Fruit fly (Drosophila melanogaster): Measurements from ENCODE around the gene smog.

smog gene

dm6 chr2L:4829040-4829439, 23.6 kb upstream of the smog start (continued):
- TF ChIP-seq CG4424 (GFP tag; optimal IDR thresholded peaks at IDR 0.05), result no peak
- peak; percentile 24; the same call in 1 of the 2 replicates for TF ChIP-seq E2f2 (GFP tag; IDR thresholded peaks at IDR 0.05)
- no peak for TF ChIP-seq Dad (GFP tag; optimal IDR thresholded peaks at IDR 0.05)
- TF ChIP-seq kni (GFP tag; optimal IDR thresholded peaks at IDR 0.05), result no peak
- no peak for TF ChIP-seq CG6689 (GFP tag; IDR thresholded peaks at IDR 0.05)
- TF ChIP-seq Poxn (GFP tag; IDR thresholded peaks at IDR 0.05), result no peak
- peak; percentile 17 for TF ChIP-seq CG12659 (GFP tag; optimal IDR thresholded peaks at IDR 0.05)
- peak; percentile 20 for TF ChIP-seq CG1233 (GFP tag; optimal IDR thresholded peaks at IDR 0.05)
- peak; percentile 47 for TF ChIP-seq caup (GFP tag; optimal IDR thresholded peaks at IDR 0.05; ENCODE audit: severe bottlenecking)
- TF ChIP-seq CG33557 (GFP tag; optimal IDR thresholded peaks at IDR 0.05), result no peak
- no peak for TF ChIP-seq CG4617 (GFP tag; optimal IDR thresholded peaks at IDR 0.05; ENCODE audit: borderline replicate concordance)
- no peak for TF ChIP-seq Neu2 (GFP tag; optimal IDR thresholded peaks at IDR 0.05; ENCODE audit: borderline replicate concordance)
- TF ChIP-seq MTF-1 (GFP tag; optimal IDR thresholded peaks at IDR 0.05; ENCODE audit: borderline replicate concordance), result peak; percentile 16
- TF ChIP-seq CG10431 (GFP tag; optimal IDR thresholded peaks at IDR 0.05), result no peak
- TF ChIP-seq CG10959 (GFP tag; IDR thresholded peaks at IDR 0.05), result no peak
- peak; percentile 69 for TF ChIP-seq Fer1 (GFP tag; optimal IDR thresholded peaks at IDR 0.05)
- TF ChIP-seq CG18599 (GFP tag; optimal IDR thresholded peaks at IDR 0.05), result peak; percentile 53
- peak; percentile 69 for TF ChIP-seq CG10543 (GFP tag; optimal IDR thresholded peaks at IDR 0.05)
- TF ChIP-seq schlank (tag; optimal IDR thresholded peaks at IDR 0.05), result peak; percentile 56
- no peak for TF ChIP-seq CG33213 (GFP tag; optimal IDR thresholded peaks at IDR 0.05)
- peak; percentile 12 for TF ChIP-seq CG17385 (GFP tag; optimal IDR thresholded peaks at IDR 0.05)
- TF ChIP-seq CG5180 (GFP tag; optimal IDR thresholded peaks at IDR 0.05), result no peak
- TF ChIP-seq Ets97D (GFP tag; optimal IDR thresholded peaks at IDR 0.05), result no peak
- peak; percentile 12 for TF ChIP-seq Sox100B (GFP tag; optimal IDR thresholded peaks at IDR 0.05)
- TF ChIP-seq CG4328 (GFP tag; optimal IDR thresholded peaks at IDR 0.05), result no peak
- TF ChIP-seq sens (GFP tag), result peak; percentile 74
- peak; percentile 3 for TF ChIP-seq ATbp (GFP tag; optimal IDR thresholded peaks at IDR 0.05)
- no peak for TF ChIP-seq CG15073 (GFP tag; optimal IDR thresholded peaks at IDR 0.05)
- TF ChIP-seq unc-4 (GFP tag; IDR thresholded peaks at IDR 0.05; ENCODE audit: partially characterized antibody), result no peak
- peak; percentile 6 for TF ChIP-seq CG6683 (GFP tag; optimal IDR thresholded peaks at IDR 0.05)
- TF ChIP-seq sqz (GFP tag; optimal IDR thresholded peaks at IDR 0.05), result no peak
- no peak for TF ChIP-seq CG3065 (GFP tag; optimal IDR thresholded peaks at IDR 0.05)
- no peak for TF ChIP-seq CG17186 (GFP tag; optimal IDR thresholded peaks at IDR 0.05)
- peak; percentile 3 for TF ChIP-seq CG10147 (GFP tag; optimal IDR thresholded peaks at IDR 0.05)
- no peak for TF ChIP-seq CG10565 (GFP tag; optimal IDR thresholded peaks at IDR 0.05)
- no peak for TF ChIP-seq tap (tag; optimal IDR thresholded peaks at IDR 0.05)
- TF ChIP-seq odd (GFP tag; optimal IDR thresholded peaks at IDR 0.05), result peak; percentile 22
- no peak for TF ChIP-seq yki (optimal IDR thresholded peaks at IDR 0.05)
- no peak for TF ChIP-seq CG2889 (GFP tag; IDR thresholded peaks at IDR 0.05)
- TF ChIP-seq CG15696 (tag; optimal IDR thresholded peaks at IDR 0.05), result peak; percentile 2
- TF ChIP-seq cato (GFP tag; optimal IDR thresholded peaks at IDR 0.05; ENCODE audit: borderline replicate concordance), result no peak
- 0 out of 2 replicates have a peak, but pooled peaks have one; percentile 16 for TF ChIP-seq Xrp1 (GFP tag; IDR thresholded peaks at IDR 0.05)
- peak; percentile 64 for TF ChIP-seq Med (GFP tag)
- TF ChIP-seq Max (GFP tag; optimal IDR thresholded peaks at IDR 0.05), result no peak
- TF ChIP-seq Adf1 (GFP tag; IDR thresholded peaks at IDR 0.05), result no peak
- TF ChIP-seq lab (GFP tag; optimal IDR thresholded peaks at IDR 0.05), result peak; percentile 63
- TF ChIP-seq HmgZ (tag; optimal IDR thresholded peaks at IDR 0.05), result peak; percentile 26
- peak; percentile 23 for TF ChIP-seq CG12104 (GFP tag; optimal IDR thresholded peaks at IDR 0.05)
- no peak for TF ChIP-seq sna (GFP tag; IDR thresholded peaks at IDR 0.05; ENCODE audit: partially characterized antibody)
- no peak for TF ChIP-seq CG6854 (GFP tag; optimal IDR thresholded peaks at IDR 0.05)
